Worm (Caenorhabditis elegans): Measurements from ENCODE around the gene F43C11.6.

F43C11.6 gene

DNA sequence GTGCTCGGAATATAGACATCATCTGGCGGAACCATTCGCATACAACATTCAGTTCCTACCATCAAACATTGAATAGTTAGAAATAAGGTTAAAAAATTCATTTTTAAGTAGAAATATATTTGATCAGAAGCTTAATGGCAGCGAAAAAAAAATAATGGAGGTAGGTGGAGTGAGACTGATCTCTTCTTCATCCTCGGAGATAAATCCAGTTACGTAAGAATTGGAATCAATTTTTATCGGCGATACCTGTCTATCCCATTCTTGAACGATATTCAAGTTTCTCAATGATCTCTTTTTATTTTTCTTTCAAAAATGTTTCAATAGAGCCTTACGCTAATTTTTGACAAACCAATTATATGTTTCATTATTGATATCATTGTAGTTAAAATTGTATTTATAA is 43.3 kb downstream of the F43C11.6 start, which contains the start of gene F16G10.9:
Gene F16G10.9 (minus strand): TSS at position 101 of the 400 bp plus-strand sequence.
- TF ChIP-seq hmbx-1 (tag; optimal IDR thresholded peaks at IDR 0.05) (no peak), flt-1 (GFP tag; IDR thresholded peaks at IDR 0.05) (no peak), tra-4 (tag; optimal IDR thresholded peaks at IDR 0.05) (no peak), ama-1 (optimal IDR thresholded peaks at IDR 0.05) (no peak), tbx-11 (GFP tag; IDR thresholded peaks at IDR 0.05) (no peak), hmg-4 (GFP tag; optimal IDR thresholded peaks at IDR 0.05) (no peak), pes-1 (GFP tag; IDR thresholded peaks at IDR 0.05) (no peak), sea-1 (GFP tag; conservative IDR thresholded peaks at IDR 0.05) (no peak), B0310.2 (tag; optimal IDR thresholded peaks at IDR 0.05) (no peak), aly-1 (tag; optimal IDR thresholded peaks at IDR 0.05) (no peak), ceh-13 (GFP tag; optimal IDR thresholded peaks at IDR 0.05) (no peak)

DNA sequence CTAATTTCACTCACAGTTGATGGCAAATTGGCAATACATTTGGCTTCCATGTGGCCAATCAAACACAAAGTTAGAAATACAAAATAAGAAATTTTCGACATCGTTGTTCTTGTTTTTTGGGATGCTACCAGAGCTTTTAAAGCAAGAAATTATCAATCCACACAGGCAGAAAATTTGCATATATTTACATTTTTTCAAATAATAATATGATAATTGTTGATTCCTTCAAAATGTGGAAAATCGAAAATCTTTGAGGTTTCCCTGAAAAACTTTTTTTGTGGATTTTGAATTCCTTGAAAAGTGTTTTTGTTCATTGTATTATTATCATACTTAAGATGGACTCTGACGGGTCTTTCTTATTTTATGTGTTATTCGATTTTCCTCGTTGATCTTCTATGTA is 48.7 kb downstream of the F43C11.6 start, which contains the start of gene F16G10.10:
Gene F16G10.10 (minus strand): TSS at position 101 of the 400 bp plus-strand sequence.
- no peak for TF ChIP-seq ceh-13 (GFP tag; optimal IDR thresholded peaks at IDR 0.05)
- TF ChIP-seq hnd-1 (tag; optimal IDR thresholded peaks at IDR 0.05): no peak
- no peak for TF ChIP-seq sea-1 (GFP tag; conservative IDR thresholded peaks at IDR 0.05)
- TF ChIP-seq pes-1 (GFP tag; IDR thresholded peaks at IDR 0.05): no peak
- no peak for TF ChIP-seq aly-1 (tag; optimal IDR thresholded peaks at IDR 0.05)
- TF ChIP-seq tbx-37 (GFP tag; conservative IDR thresholded peaks at IDR 0.05): no peak
- no peak for TF ChIP-seq hmg-4 (GFP tag; optimal IDR thresholded peaks at IDR 0.05)
- TF ChIP-seq flt-1 (GFP tag; IDR thresholded peaks at IDR 0.05): no peak
- TF ChIP-seq B0310.2 (tag; optimal IDR thresholded peaks at IDR 0.05): no peak

All from whole organism, early embryonic.